Fruit fly (Drosophila melanogaster): ENCODE measurements around the gene CG1677.

CG1677 gene

DNA sequence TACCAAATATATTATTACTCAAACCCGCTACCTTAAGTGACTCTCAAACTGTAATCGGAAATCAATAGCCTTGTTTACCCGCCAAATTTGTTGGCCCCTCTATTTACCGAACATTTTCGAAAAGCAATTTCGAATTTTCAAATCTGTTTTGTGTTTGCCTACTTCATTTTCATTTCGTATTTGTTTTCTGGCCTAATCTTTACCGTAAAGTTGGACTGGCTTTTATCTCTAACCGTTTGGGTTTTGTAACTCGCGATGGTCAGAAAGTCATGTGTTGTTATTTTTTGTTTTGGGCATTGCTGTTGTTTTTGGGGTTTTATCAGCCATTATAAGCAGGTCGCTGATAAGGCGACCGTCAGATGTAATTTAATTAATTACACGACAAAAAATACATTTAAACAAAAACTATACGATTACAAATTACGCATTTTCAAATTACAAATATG lies 72.3 kb downstream of the CG1677 start (continued):
- no peak for TF ChIP-seq CG6689 (GFP tag; IDR thresholded peaks at IDR 0.05)
- TF ChIP-seq kni (GFP tag; optimal IDR thresholded peaks at IDR 0.05) = peak; percentile 79
- peak in 1 of 3 experiments; percentile 25 for TF ChIP-seq lola (GFP tag; optimal IDR thresholded peaks at IDR 0.05)
- TF ChIP-seq CG1602 (GFP tag; optimal IDR thresholded peaks at IDR 0.05) = peak; percentile 14
- peak; percentile 65; the same call in 1 of the 2 replicates for TF ChIP-seq sens-2 (GFP tag; IDR thresholded peaks at IDR 0.05)
- TF ChIP-seq gsb (GFP tag; IDR thresholded peaks at IDR 0.05) = no peak
- peak; percentile 9 for TF ChIP-seq pb (GFP tag; optimal IDR thresholded peaks at IDR 0.05)
- TF ChIP-seq ara (GFP tag; IDR thresholded peaks at IDR 0.05) = peak; percentile 54; the same call in 1 of the 2 replicates
- TF ChIP-seq CG17359 (tag; optimal IDR thresholded peaks at IDR 0.05) = peak; percentile 52
- no peak for TF ChIP-seq Neu2 (GFP tag; optimal IDR thresholded peaks at IDR 0.05; ENCODE audit: borderline replicate concordance)
- TF ChIP-seq dmrt11E (tag; optimal IDR thresholded peaks at IDR 0.05) = peak; percentile 56
- TF ChIP-seq CG2116 (GFP tag; optimal IDR thresholded peaks at IDR 0.05) = peak; percentile 12
- TF ChIP-seq ems (GFP tag; optimal IDR thresholded peaks at IDR 0.05) = no peak
- TF ChIP-seq CG8944 (GFP tag; optimal IDR thresholded peaks at IDR 0.05) = peak; percentile 38
- TF ChIP-seq gem (tag; optimal IDR thresholded peaks at IDR 0.05) = peak; percentile 33
- peak; percentile 37 for TF ChIP-seq CG33213 (GFP tag; optimal IDR thresholded peaks at IDR 0.05)
- peak; percentile 84 for TF ChIP-seq MTF-1 (GFP tag; optimal IDR thresholded peaks at IDR 0.05; ENCODE audit: borderline replicate concordance)
- no peak for TF ChIP-seq CG31441 (GFP tag; IDR thresholded peaks at IDR 0.05)
- peak; percentile 31 for TF ChIP-seq Atf3 (GFP tag; optimal IDR thresholded peaks at IDR 0.05)
- no peak for TF ChIP-seq pan (optimal IDR thresholded peaks at IDR 0.05)
- TF ChIP-seq pan (GFP tag; optimal IDR thresholded peaks at IDR 0.05 in 1 of 2, IDR thresholded peaks at IDR 0.05 in 1 of 2) = peak in 1 of 2 experiments; percentile 54
- peak; percentile 40 for TF ChIP-seq CG2202 (tag; optimal IDR thresholded peaks at IDR 0.05)
- 0 out of 2 replicates have a peak, but pooled peaks have one; percentile 11 for TF ChIP-seq peb (GFP tag; IDR thresholded peaks at IDR 0.05)
- TF ChIP-seq B-H2 (GFP tag; optimal IDR thresholded peaks at IDR 0.05) = peak; percentile 7
- peak; percentile 75 for TF ChIP-seq ATbp (GFP tag; optimal IDR thresholded peaks at IDR 0.05)
- TF ChIP-seq ken (GFP tag; IDR thresholded peaks at IDR 0.05) = 0 out of 3 replicates have a peak, but pooled peaks have one; percentile 48
- peak in 1 of 2 experiments; percentile 14 for TF ChIP-seq dpn (GFP tag; optimal IDR thresholded peaks at IDR 0.05)
- TF ChIP-seq tll (GFP tag; optimal IDR thresholded peaks at IDR 0.05) = peak in 1 of 2 experiments; percentile 51
- TF ChIP-seq jumu (GFP tag; optimal IDR thresholded peaks at IDR 0.05) = no peak
- no peak for TF ChIP-seq Trl (optimal IDR thresholded peaks at IDR 0.05)
- peak; percentile 29 for TF ChIP-seq Trl (GFP tag; optimal IDR thresholded peaks at IDR 0.05)
- TF ChIP-seq Usf (GFP tag; optimal IDR thresholded peaks at IDR 0.05) = no peak
- peak; percentile 17 for TF ChIP-seq Hey (tag; optimal IDR thresholded peaks at IDR 0.05)
- TF ChIP-seq CG11695 (GFP tag; IDR thresholded peaks at IDR 0.05) = peak; percentile 58; the same call in 2 of the 3 replicates
- peak; percentile 20 for TF ChIP-seq CG1233 (GFP tag; optimal IDR thresholded peaks at IDR 0.05)
- TF ChIP-seq CG14860 (GFP tag; IDR thresholded peaks at IDR 0.05; ENCODE audit: partially characterized antibody) = no peak
- TF ChIP-seq ranshi (GFP tag; IDR thresholded peaks at IDR 0.05) = no peak
- peak; percentile 35 for TF ChIP-seq Lhr (GFP tag; optimal IDR thresholded peaks at IDR 0.05)
- 0 out of 3 replicates have a peak, but pooled peaks have one; percentile 37 for TF ChIP-seq H15 (GFP tag; IDR thresholded peaks at IDR 0.05)
- TF ChIP-seq pfk (GFP tag; optimal IDR thresholded peaks at IDR 0.05) = peak; percentile 16
- TF ChIP-seq Optix (GFP tag; IDR thresholded peaks at IDR 0.05) = no peak
- peak; percentile 37 for TF ChIP-seq sug (tag; optimal IDR thresholded peaks at IDR 0.05)
- peak; percentile 67 for TF ChIP-seq ac (GFP tag; optimal IDR thresholded peaks at IDR 0.05)
- TF ChIP-seq Dbx (GFP tag; IDR thresholded peaks at IDR 0.05) = 0 out of 3 replicates have a peak, but pooled peaks have one; percentile 41
- peak; percentile 37 for TF ChIP-seq trh (GFP tag; optimal IDR thresholded peaks at IDR 0.05)
- TF ChIP-seq Rfx (GFP tag; IDR thresholded peaks at IDR 0.05) = peak; percentile 35; the same call in 1 of the 2 replicates
- peak; percentile 26 for TF ChIP-seq CG1792 (GFP tag; optimal IDR thresholded peaks at IDR 0.05)
- TF ChIP-seq CG12219 (GFP tag; optimal IDR thresholded peaks at IDR 0.05) = peak; percentile 51
- peak; percentile 44 for TF ChIP-seq CG10147 (GFP tag; optimal IDR thresholded peaks at IDR 0.05)
- peak; percentile 54; the same call in 1 of the 2 replicates for TF ChIP-seq Atf6 (GFP tag; IDR thresholded peaks at IDR 0.05)

All from whole organism, embryonic.